Fruit fly (Drosophila melanogaster): ENCODE data around the gene Gr10b.

Gene Gr10b

dm6 chrX:11393003-11393620 is 19.9 kb downstream of the Gr10b start (continued):
- TF ChIP-seq B-H2 (GFP tag; optimal IDR thresholded peaks at IDR 0.05), result no peak
- TF ChIP-seq CG1024 (GFP tag; IDR thresholded peaks at IDR 0.05), result no peak
- no peak for TF ChIP-seq grn (GFP tag; optimal IDR thresholded peaks at IDR 0.05)
- no peak for TF ChIP-seq Asciz (GFP tag; optimal IDR thresholded peaks at IDR 0.05)
- no peak for TF ChIP-seq gsb (GFP tag; IDR thresholded peaks at IDR 0.05)
- TF ChIP-seq CG7839 (tag; optimal IDR thresholded peaks at IDR 0.05), result no peak
- TF ChIP-seq fd102C (GFP tag; optimal IDR thresholded peaks at IDR 0.05), result no peak
- peak; percentile 15 for TF ChIP-seq CG2120 (GFP tag; optimal IDR thresholded peaks at IDR 0.05)
- no peak for TF ChIP-seq CG8281 (tag; optimal IDR thresholded peaks at IDR 0.05)
- TF ChIP-seq sug (tag; optimal IDR thresholded peaks at IDR 0.05), result peak; percentile 24
- TF ChIP-seq Lpt (GFP tag; optimal IDR thresholded peaks at IDR 0.05), result no peak
- no peak for TF ChIP-seq NfI (GFP tag; optimal IDR thresholded peaks at IDR 0.05)
- no peak for TF ChIP-seq stwl (tag; optimal IDR thresholded peaks at IDR 0.05)
- no peak for TF ChIP-seq CG4617 (GFP tag; optimal IDR thresholded peaks at IDR 0.05; ENCODE audit: borderline replicate concordance)
- no peak for TF ChIP-seq CG2116 (GFP tag; optimal IDR thresholded peaks at IDR 0.05)
- peak; percentile 88 for TF ChIP-seq grau (tag; optimal IDR thresholded peaks at IDR 0.05)
- TF ChIP-seq Dbx (GFP tag; IDR thresholded peaks at IDR 0.05), result 0 out of 3 replicates have a peak, but pooled peaks have one; percentile 47
- peak; percentile 22 for TF ChIP-seq CG12659 (GFP tag; optimal IDR thresholded peaks at IDR 0.05)
- no peak for TF ChIP-seq sna (GFP tag; IDR thresholded peaks at IDR 0.05; ENCODE audit: partially characterized antibody)
- peak; percentile 80 for TF ChIP-seq row (GFP tag; IDR thresholded peaks at IDR 0.05)
- no peak for TF ChIP-seq Oli (tag; optimal IDR thresholded peaks at IDR 0.05)
- no peak for TF ChIP-seq CG17361 (GFP tag; IDR thresholded peaks at IDR 0.05)
- no peak for TF ChIP-seq oc (tag; optimal IDR thresholded peaks at IDR 0.05)
- TF ChIP-seq psq (GFP tag; optimal IDR thresholded peaks at IDR 0.05), result no peak
- TF ChIP-seq CG15269 (tag; optimal IDR thresholded peaks at IDR 0.05), result peak; percentile 41
- peak in 1 of 2 experiments; percentile 61 for TF ChIP-seq Pdp1 (GFP tag; optimal IDR thresholded peaks at IDR 0.05)
- peak; percentile 25; the same call in 1 of the 2 replicates for TF ChIP-seq Xrp1 (GFP tag; IDR thresholded peaks at IDR 0.05)
- TF ChIP-seq CG9727 (GFP tag; optimal IDR thresholded peaks at IDR 0.05), result no peak
- TF ChIP-seq Hand (GFP tag; optimal IDR thresholded peaks at IDR 0.05), result no peak
- TF ChIP-seq Hr78 (GFP tag; optimal IDR thresholded peaks at IDR 0.05), result no peak
- TF ChIP-seq CG32767 (GFP tag; IDR thresholded peaks at IDR 0.05), result no peak
- TF ChIP-seq ham (GFP tag; IDR thresholded peaks at IDR 0.05), result no peak
- TF ChIP-seq croc (GFP tag; conservative IDR thresholded peaks at IDR 0.05), result no peak
- TF ChIP-seq CG32532 (GFP tag; IDR thresholded peaks at IDR 0.05), result no peak
- peak; percentile 2 for TF ChIP-seq Nf-YC (tag; optimal IDR thresholded peaks at IDR 0.05)
- TF ChIP-seq Nf-YA (GFP tag; IDR thresholded peaks at IDR 0.05), result no peak
- TF ChIP-seq CG3847 (GFP tag; IDR thresholded peaks at IDR 0.05), result no peak
- TF ChIP-seq Dfd (GFP tag; optimal IDR thresholded peaks at IDR 0.05), result no peak
- TF ChIP-seq dan (GFP tag; IDR thresholded peaks at IDR 0.05), result no peak
- no peak for TF ChIP-seq jing (GFP tag; optimal IDR thresholded peaks at IDR 0.05)
- TF ChIP-seq Gug (GFP tag; IDR thresholded peaks at IDR 0.05), result no peak
- no peak for TF ChIP-seq zfh2 (GFP tag; optimal IDR thresholded peaks at IDR 0.05)
- TF ChIP-seq vvl (GFP tag; IDR thresholded peaks at IDR 0.05), result 0 out of 2 replicates have a peak, but pooled peaks have one; percentile 43
- no peak for TF ChIP-seq cas (GFP tag; IDR thresholded peaks at IDR 0.05)
- TF ChIP-seq Med (GFP tag), result peak; percentile 69
- no peak for TF ChIP-seq HLH3B (GFP tag; IDR thresholded peaks at IDR 0.05)
- peak; percentile 23 for TF ChIP-seq CG13424 (tag; optimal IDR thresholded peaks at IDR 0.05)
- no peak for TF ChIP-seq ssp (GFP tag; IDR thresholded peaks at IDR 0.05)
- TF ChIP-seq sqz (GFP tag; optimal IDR thresholded peaks at IDR 0.05), result peak; percentile 90
- TF ChIP-seq HHEX (GFP tag; optimal IDR thresholded peaks at IDR 0.05), result no peak
